Worm (Caenorhabditis elegans) whole organism, L4 larva: ENCODE measurements around the gene C28H8.5.

Experiments
- F10B5.3 ChIP-seq: sonication (generic microtip); optimal IDR thresholded peaks from 2 replicates; lab custom pipeline; 2016; ENCODE audit warnings: mild to moderate bottlenecking, missing genetic modification characterization, missing compliant biosample characterization
- F37D6.2 ChIP-seq: sonication (generic microtip); optimal IDR thresholded peaks from 2 replicates; lab custom pipeline; 2016; ENCODE audit warnings: mild to moderate bottlenecking, missing genetic modification characterization, missing compliant biosample characterization
- F44E2.7 ChIP-seq: fragments of 200-800 bp; sonication (Bioruptor generic); IDR thresholded peaks from 2 replicates; pipeline ENCODE4 v2.1.2; 2022; ENCODE audit warnings: missing genetic modification characterization, missing compliant biosample characterization
- Y48G9A.11 ChIP-seq: fragments of 200-800 bp; sonication (Bioruptor generic); IDR thresholded peaks from 2 replicates; pipeline ENCODE4 v1.3.6; 2022; ENCODE audit warnings: missing genetic modification reagents, missing genetic modification characterization, missing compliant biosample characterization
- Y75B8A.6 ChIP-seq: fragments of 200-800 bp; sonication (Bioruptor generic); IDR thresholded peaks from 2 replicates; pipeline ENCODE4 v1.3.6; 2022; ENCODE audit warnings: missing genetic modification reagents, missing genetic modification characterization, missing compliant biosample characterization
- ama-1 ChIP-seq: fragments of 150-350 bp; optimal IDR thresholded peaks from 2 replicates; lab custom pipeline; 2014; ENCODE audit warnings: inconsistent platforms, mixed read lengths
- arid-1 ChIP-seq: fragments of 200-800 bp; sonication (Bioruptor generic); conservative IDR thresholded peaks from 2 replicates; pipeline ENCODE4 v1.3.6; 2022; ENCODE audit warnings: missing genetic modification reagents, missing genetic modification characterization, missing compliant biosample characterization
- attf-4 ChIP-seq: sonication (generic microtip); optimal IDR thresholded peaks from 3 replicates; lab custom pipeline; 2017; ENCODE audit warnings: missing biosample characterization, missing genetic modification characterization
- ceh-62 ChIP-seq: sonication (generic microtip); optimal IDR thresholded peaks from 2 replicates; lab custom pipeline; 2017; ENCODE audit warnings: missing biosample characterization, missing genetic modification characterization
- ces-1 ChIP-seq: fragments of 150-350 bp; sonication (generic microtip); optimal IDR thresholded peaks from 4 replicates; lab custom pipeline; 2014; ENCODE audit warnings: missing biosample characterization, missing genetic modification reagents, missing genetic modification characterization
- daf-16 ChIP-seq, 3 experiments: sonication (generic microtip); optimal IDR thresholded peaks; 2 replicates each; lab custom pipeline; 2016 to 2017; ENCODE audit warnings: missing genetic modification characterization in 3 of 3, missing genetic modification reagents in 3 of 3, mild to moderate bottlenecking in 2 of 3, missing compliant biosample characterization in 2 of 3, missing biosample characterization in 1 of 3, moderate library complexity in 1 of 3
- dmd-6 ChIP-seq: fragments of 200-800 bp; sonication (Bioruptor generic); IDR thresholded peaks from 2 replicates; pipeline ENCODE4 v1.3.6; 2022; ENCODE audit warnings: missing genetic modification reagents, missing genetic modification characterization, missing compliant biosample characterization
- duxl-1 ChIP-seq: sonication (generic microtip); optimal IDR thresholded peaks from 2 replicates; lab custom pipeline; 2016; ENCODE audit warnings: mild to moderate bottlenecking, missing genetic modification characterization, moderate library complexity, missing compliant biosample characterization; ENCODE audit not compliant: poor library complexity
- dve-1 ChIP-seq: sonication (generic microtip); optimal IDR thresholded peaks from 2 replicates; lab custom pipeline; 2017; ENCODE audit warnings: antibody characterized with exemption, mild to moderate bottlenecking, missing genetic modification characterization, missing compliant biosample characterization; ENCODE audit not compliant: insufficient read depth
- gei-8 ChIP-seq: fragments of 200-800 bp; sonication (Bioruptor generic); optimal IDR thresholded peaks from 2 replicates; lab custom pipeline; 2018; ENCODE audit warnings: mild to moderate bottlenecking, missing genetic modification characterization, missing compliant biosample characterization
- hif-1 ChIP-seq, 2 experiments: sonication (generic microtip); optimal IDR thresholded peaks; 2 replicates each; lab custom pipeline; 2016 to 2017; ENCODE audit warnings: missing compliant biosample characterization in 2 of 2, missing genetic modification characterization in 2 of 2, missing genetic modification reagents in 2 of 2, missing genotype in 2 of 2, mild to moderate bottlenecking in 1 of 2
- hlh-11 ChIP-seq: fragments of 200-800 bp; sonication (Bioruptor generic); optimal IDR thresholded peaks from 2 replicates; lab custom pipeline; 2018; ENCODE audit warnings: mild to moderate bottlenecking, missing genetic modification characterization, missing compliant biosample characterization
- hlh-30 ChIP-seq: sonication (generic microtip); optimal IDR thresholded peaks from 2 replicates; lab custom pipeline; 2017; ENCODE audit warnings: antibody characterized with exemption, mild to moderate bottlenecking, missing genetic modification characterization, missing compliant biosample characterization; ENCODE audit not compliant: insufficient read depth
- hmg-1.1 ChIP-seq: fragments of 200-800 bp; sonication (Bioruptor generic); IDR thresholded peaks from 2 replicates; pipeline ENCODE4 v1.3.6; 2022; ENCODE audit warnings: missing genetic modification reagents, missing genetic modification characterization, missing compliant biosample characterization
- lin-29 ChIP-seq: fragments of 200-800 bp; sonication (Bioruptor generic); IDR thresholded peaks from 2 replicates; pipeline ENCODE4 v1.3.6; 2022; ENCODE audit warnings: missing genetic modification reagents, missing genetic modification characterization, missing compliant biosample characterization
- lin-38 ChIP-seq: fragments of 200-800 bp; sonication (Bioruptor generic); IDR thresholded peaks from 2 replicates; pipeline ENCODE4 v1.3.6; 2022; ENCODE audit warnings: missing genetic modification reagents, missing genetic modification characterization, missing compliant biosample characterization
- lin-39 ChIP-seq: fragments of 150-350 bp; optimal IDR thresholded peaks from 2 replicates; lab custom pipeline; 2014; ENCODE audit warnings: missing biosample characterization, missing genetic modification reagents, missing genetic modification characterization
- lsy-2 ChIP-seq, 2 experiments: fragments of 150-350 bp in 1 of 2; sonication (generic microtip) in 1 of 2; optimal IDR thresholded peaks; 2 replicates each; lab custom pipeline; 2014 to 2017; ENCODE audit warnings: missing biosample characterization in 2 of 2, missing genetic modification characterization in 2 of 2
- madf-9 ChIP-seq: fragments of 200-800 bp; sonication (Bioruptor generic); conservative IDR thresholded peaks from 2 replicates; pipeline ENCODE4 v1.3.6; 2022; ENCODE audit warnings: missing genetic modification reagents, missing genetic modification characterization, missing compliant biosample characterization
- mep-1 ChIP-seq: fragments of 150-350 bp; sonication (generic microtip); optimal IDR thresholded peaks from 3 replicates; lab custom pipeline; 2014; ENCODE audit warnings: missing biosample characterization, missing genetic modification characterization
- mes-2 ChIP-seq: sonication (generic microtip); optimal IDR thresholded peaks from 2 replicates; lab custom pipeline; 2016; ENCODE audit warnings: missing genotype, mild to moderate bottlenecking, missing genetic modification characterization, missing compliant biosample characterization; ENCODE audit not compliant: poor library complexity, severe bottlenecking
- mxl-2 ChIP-seq: fragments of 200-800 bp; sonication (Bioruptor generic); conservative IDR thresholded peaks from 2 replicates; pipeline ENCODE4 v1.3.6; 2022; ENCODE audit warnings: missing genetic modification reagents, missing genetic modification characterization, missing compliant biosample characterization
- mxl-3 ChIP-seq: fragments of 200-800 bp; sonication (Bioruptor generic); optimal IDR thresholded peaks from 2 replicates; lab custom pipeline; 2018; ENCODE audit warnings: mild to moderate bottlenecking, missing genetic modification characterization, missing compliant biosample characterization
- nhr-10 ChIP-seq: fragments of 150-350 bp; optimal IDR thresholded peaks from 2 replicates; lab custom pipeline; 2014; ENCODE audit warnings: missing biosample characterization, missing genetic modification characterization
- nhr-28 ChIP-seq: fragments of 150-350 bp; optimal IDR thresholded peaks from 2 replicates; lab custom pipeline; 2014; ENCODE audit warnings: missing biosample characterization, missing genetic modification characterization
- nhr-42 ChIP-seq: fragments of 200-800 bp; sonication (Bioruptor generic); IDR thresholded peaks from 2 replicates; pipeline ENCODE4 v1.3.6; 2022; ENCODE audit warnings: missing genetic modification characterization, missing compliant biosample characterization
- nhr-76 ChIP-seq: fragments of 150-350 bp; optimal IDR thresholded peaks from 2 replicates; lab custom pipeline; 2014; ENCODE audit warnings: missing biosample characterization, missing genetic modification characterization
- nhr-77 ChIP-seq: fragments of 150-350 bp; optimal IDR thresholded peaks from 2 replicates; lab custom pipeline; 2014; ENCODE audit warnings: missing biosample characterization, missing genetic modification characterization
- pha-4 ChIP-seq, 2 experiments: fragments of 150-350 bp in 1 of 2; fragments of 200-800 bp in 1 of 2; sonication (Bioruptor generic) in 1 of 2; IDR thresholded peaks in 1 of 2; optimal IDR thresholded peaks in 1 of 2; 2 replicates each; pipeline versions ENCODE4 v1.3.6 to Lab custom; 2014 to 2022; ENCODE audit warnings: missing genetic modification characterization in 2 of 2, missing genetic modification reagents in 2 of 2, missing biosample characterization in 1 of 2, missing compliant biosample characterization in 1 of 2
- php-3 ChIP-seq: fragments of 200-800 bp; sonication (Bioruptor generic); IDR thresholded peaks from 2 replicates; pipeline ENCODE4 v1.3.6; 2022; ENCODE audit warnings: missing genetic modification reagents, missing genetic modification characterization, missing compliant biosample characterization
- pqm-1 ChIP-seq: sonication (generic microtip); optimal IDR thresholded peaks from 2 replicates; lab custom pipeline; 2017; ENCODE audit warnings: missing biosample characterization, missing genetic modification characterization
- saeg-2 ChIP-seq: fragments of 200-800 bp; sonication (Bioruptor generic); IDR thresholded peaks from 2 replicates; pipeline ENCODE4 v1.3.6; 2022; ENCODE audit warnings: missing genetic modification reagents, missing genetic modification characterization, missing compliant biosample characterization
- sdz-12 ChIP-seq: fragments of 200-800 bp; sonication (Bioruptor generic); optimal IDR thresholded peaks from 2 replicates; lab custom pipeline; 2018; ENCODE audit warnings: mild to moderate bottlenecking, missing genetic modification characterization, missing compliant biosample characterization
- snpc-4 ChIP-seq: fragments of 150-350 bp; optimal IDR thresholded peaks from 2 replicates; lab custom pipeline; 2014; ENCODE audit warnings: missing biosample characterization, missing genetic modification characterization
- spr-3 ChIP-seq: fragments of 200-800 bp; sonication (Bioruptor generic); optimal IDR thresholded peaks from 2 replicates; lab custom pipeline; 2018; ENCODE audit warnings: mild to moderate bottlenecking, missing genetic modification characterization, missing compliant biosample characterization
- tra-1 ChIP-seq: fragments of 200-800 bp; sonication (Bioruptor generic); IDR thresholded peaks from 2 replicates; pipeline ENCODE4 v1.3.6; 2022; ENCODE audit warnings: missing genetic modification reagents, missing genetic modification characterization, missing compliant biosample characterization
- unc-62 ChIP-seq, 3 experiments: fragments of 150-350 bp in 1 of 3; sonication (generic microtip); optimal IDR thresholded peaks in 2 of 3; peaks in 1 of 3; 1 replicate in 1 of 3; 2 replicates in 2 of 3; lab custom pipeline; 2014 to 2017; ENCODE audit warnings: missing biosample characterization in 3 of 3, missing genetic modification characterization in 3 of 3, missing genetic modification reagents in 3 of 3, missing genotype in 1 of 3
- zfp-2 ChIP-seq: sonication (generic microtip); optimal IDR thresholded peaks from 2 replicates; lab custom pipeline; 2016; ENCODE audit warnings: mild to moderate bottlenecking, missing genetic modification characterization, missing compliant biosample characterization
- zfp-3 ChIP-seq: fragments of 200-800 bp; sonication (Bioruptor generic); conservative IDR thresholded peaks from 2 replicates; pipeline ENCODE4 v1.3.6; 2022; ENCODE audit warnings: missing genetic modification reagents, missing genetic modification characterization, missing compliant biosample characterization
- zip-11 ChIP-seq: fragments of 200-800 bp; sonication (Bioruptor generic); IDR thresholded peaks from 2 replicates; pipeline ENCODE4 v1.3.6; 2022; ENCODE audit warnings: missing genetic modification characterization, missing compliant biosample characterization
- ztf-11 ChIP-seq: fragments of 150-350 bp; optimal IDR thresholded peaks from 2 replicates; lab custom pipeline; 2014; ENCODE audit warnings: missing biosample characterization, missing genetic modification characterization
- ztf-7 ChIP-seq: fragments of 150-350 bp; optimal IDR thresholded peaks from 2 replicates; lab custom pipeline; 2014; ENCODE audit warnings: missing biosample characterization, missing genetic modification characterization

Gene C28H8.5

ce11 chrIII:5914717-5915116 lies 30.6 kb downstream of the C28H8.5 start:
- TF ChIP-seq zfp-2 (no peak), zip-11 (GFP tag; lab: Robert Waterston, UW) (no peak), php-3 (GFP tag; lab: Robert Waterston, UW) (0 out of 2 replicates have a peak, but pooled peaks have one; percentile 20), ceh-62 (tag; lab: Kevin White, UChicago) (no peak), pha-4 (GFP tag; IDR thresholded peaks at IDR 0.05; lab: Robert Waterston, UW) (no peak; the same call in 1 of the 2 replicates), pha-4 (tag; optimal IDR thresholded peaks at IDR 0.05; lab: Kevin White, UChicago) (peak; percentile 24), mxl-2 (GFP tag; lab: Robert Waterston, UW) (no peak), gei-8 (GFP tag; lab: Kevin White, UChicago) (no peak), arid-1 (GFP tag; lab: Robert Waterston, UW) (0 out of 2 replicates have a peak, but pooled peaks have one; percentile 15), spr-3 (no peak), lin-39 (tag; lab: Kevin White, UChicago) (no peak), nhr-28 (tag; lab: Kevin White, UChicago) (peak; percentile 42), F10B5.3 (tag; lab: Kevin White, UChicago) (peak; percentile 27), hmg-1.1 (no peak), hif-1 (tag; optimal IDR thresholded peaks at IDR 0.05; lab: Kevin White, UChicago) (no peak), pqm-1 (tag; lab: Kevin White, UChicago) (peak; percentile 55), mep-1 (tag; lab: Kevin White, UChicago) (peak; percentile 31), daf-16 (GFP tag; optimal IDR thresholded peaks at IDR 0.05; lab: Kevin White, UChicago) (no peak), daf-16 (tag; optimal IDR thresholded peaks at IDR 0.05; lab: Kevin White, UChicago) (peak; percentile 62), madf-9 (no peak), F37D6.2 (no peak), dmd-6 (GFP tag; lab: Robert Waterston, UW) (0 out of 2 replicates have a peak, but pooled peaks have one; percentile 14), mes-2 (peak; percentile 47), duxl-1 (tag; lab: Kevin White, UChicago) (peak; percentile 39), hlh-11 (tag; lab: Kevin White, UChicago) (peak; percentile 79), unc-62 (GFP tag; optimal IDR thresholded peaks at IDR 0.05 in 1 of 2; lab: Kevin White, UChicago) (peak in 1 of 2 experiments; percentile 62), unc-62 (tag; optimal IDR thresholded peaks at IDR 0.05; lab: Kevin White, UChicago) (no peak), dve-1 (tag; lab: Kevin White, UChicago) (peak; percentile 79), sdz-12 (GFP tag; lab: Kevin White, UChicago) (no peak), lin-38 (peak; percentile 18; the same call in 1 of the 2 replicates), mxl-3 (GFP tag; lab: Kevin White, UChicago) (peak; percentile 13), lsy-2 (tag; optimal IDR thresholded peaks at IDR 0.05; lab: Kevin White, UChicago) (peak in 1 of 2 experiments; percentile 9), ama-1 (lab: Kevin White, UChicago) (peak; percentile 38), hlh-30 (tag; lab: Kevin White, UChicago) (peak; percentile 29), ces-1 (GFP tag; lab: Kevin White, UChicago) (no peak), ztf-11 (no peak), snpc-4 (tag; lab: Kevin White, UChicago) (no peak)

- TF ChIP-seq ztf-7 (tag; lab: Kevin White, UChicago) (peak; percentile 33), pqm-1 (tag; lab: Kevin White, UChicago) (peak; percentile 95), hlh-11 (tag; lab: Kevin White, UChicago) (peak; percentile 59), attf-4 (tag; lab: Kevin White, UChicago) (no peak), nhr-77 (tag; lab: Kevin White, UChicago) (peak; percentile 44), Y48G9A.11 (GFP tag; lab: Robert Waterston, UW) (no peak), hlh-30 (tag; lab: Kevin White, UChicago) (no peak), Y75B8A.6 (GFP tag; lab: Robert Waterston, UW) (no peak), F10B5.3 (tag; lab: Kevin White, UChicago) (no peak), nhr-10 (tag; lab: Kevin White, UChicago) (no peak), dve-1 (tag; lab: Kevin White, UChicago) (peak; percentile 67), F44E2.7 (GFP tag; lab: Robert Waterston, UW) (no peak), lin-29 (no peak), zip-11 (GFP tag; lab: Robert Waterston, UW) (no peak), saeg-2 (GFP tag; lab: Robert Waterston, UW) (no peak), dmd-6 (GFP tag; lab: Robert Waterston, UW) (peak; percentile 64), mes-2 (peak; percentile 40), tra-1 (0 out of 2 replicates have a peak, but pooled peaks have one; percentile 10), zfp-3 (no peak), nhr-76 (tag; lab: Kevin White, UChicago) (no peak), nhr-42 (GFP tag; lab: Robert Waterston, UW) (no peak), daf-16 (GFP tag; optimal IDR thresholded peaks at IDR 0.05; lab: Kevin White, UChicago) (no peak), daf-16 (tag; optimal IDR thresholded peaks at IDR 0.05; lab: Kevin White, UChicago) (peak; percentile 57)
These were observed 31.8 kb downstream of the C28H8.5 start for ce11 chrIII:5915926-5916325.
